Worm (Caenorhabditis elegans): Measurements from ENCODE around the gene F23D12.7.

DNA sequence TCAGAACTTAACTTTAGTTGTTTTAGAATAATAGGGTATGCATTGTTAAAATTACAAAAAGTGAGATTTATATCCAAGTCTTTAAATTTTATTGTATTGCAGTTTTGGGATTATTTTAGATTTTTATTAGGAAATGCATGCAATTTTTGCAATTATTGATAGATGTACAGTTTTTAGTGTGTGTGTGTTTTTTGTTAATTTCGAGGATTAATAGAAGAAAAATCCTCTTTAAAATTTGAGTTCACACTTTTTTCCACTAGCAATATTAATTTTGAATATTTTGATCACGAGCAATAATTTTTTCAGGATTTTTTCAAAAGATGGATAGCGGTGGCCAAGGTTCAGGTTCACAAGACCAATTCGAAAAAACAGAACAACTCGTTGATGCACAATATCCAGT, 5.7 kb downstream of the F23D12.7 start, which contains the start of gene jmjd-3.2:
- TF ChIP-seq nhr-77 (tag; optimal IDR thresholded peaks at IDR 0.05) (no peak), unc-62 (GFP tag; optimal IDR thresholded peaks at IDR 0.05) (no peak), alr-1 (tag; optimal IDR thresholded peaks at IDR 0.05; ENCODE audit: borderline replicate concordance) (no peak), snpc-4 (tag; optimal IDR thresholded peaks at IDR 0.05) (no peak)

All from whole organism, L1 larva.